Worm (Caenorhabditis elegans) whole organism, L4 larva: ENCODE results near the gene fbxa-32.

Experiments used
- Y105C5A.15 ChIP-seq: fragments of 200-800 bp; sonication (Bioruptor generic); IDR thresholded peaks from 2 replicates; pipeline ENCODE4 v1.3.6; 2022; ENCODE audit warnings: missing genetic modification characterization, missing compliant biosample characterization
- fos-1 ChIP-seq: fragments of 150-350 bp; optimal IDR thresholded peaks from 2 replicates; lab custom pipeline; 2014; ENCODE audit warnings: missing biosample characterization, missing genetic modification characterization
- mep-1 ChIP-seq: fragments of 150-350 bp; sonication (generic microtip); optimal IDR thresholded peaks from 3 replicates; lab custom pipeline; 2014; ENCODE audit warnings: missing biosample characterization, missing genetic modification characterization
- saeg-2 ChIP-seq: fragments of 200-800 bp; sonication (Bioruptor generic); IDR thresholded peaks from 2 replicates; pipeline ENCODE4 v1.3.6; 2022; ENCODE audit warnings: missing genetic modification reagents, missing genetic modification characterization, missing compliant biosample characterization
- unc-39 ChIP-seq: sonication (generic microtip); optimal IDR thresholded peaks from 2 replicates; lab custom pipeline; 2017; ENCODE audit warnings: missing biosample characterization, missing genetic modification characterization

DNA sequence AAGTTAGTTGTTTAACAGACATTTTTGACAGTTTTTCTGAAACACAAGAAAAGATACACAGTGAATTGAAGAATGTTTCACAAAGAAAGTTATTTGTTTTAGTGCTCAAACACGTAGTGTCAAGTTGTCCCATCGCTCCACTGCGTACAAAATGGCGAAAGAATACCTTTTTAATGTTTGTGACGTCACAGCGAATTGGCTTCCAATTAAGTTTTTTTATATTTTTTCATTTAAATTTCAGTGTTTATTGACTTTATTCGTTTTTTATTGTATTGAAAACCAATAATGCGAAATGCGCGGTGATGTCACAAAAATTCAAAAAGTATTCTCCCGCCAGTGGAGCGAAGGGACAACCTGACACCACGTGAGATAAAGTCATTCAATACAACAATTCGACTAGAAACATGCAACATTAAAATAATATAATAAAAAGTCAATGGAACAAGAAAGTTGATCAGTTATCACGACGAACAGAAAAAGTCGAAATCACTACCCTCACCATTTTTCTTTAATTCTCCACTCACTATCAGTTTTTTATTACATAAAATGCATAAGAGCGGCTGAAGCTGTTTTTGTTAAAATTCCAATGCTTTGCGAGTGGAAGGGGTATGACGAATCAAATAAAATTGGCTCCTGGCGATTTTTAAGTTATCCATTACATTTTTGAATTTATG, 4.7 kb upstream of the fbxa-32 start, which contains the start of gene fbxa-29:
- TF ChIP-seq fos-1 (no peak), mep-1 (tag; lab: Kevin White, UChicago) (no peak), saeg-2 (GFP tag; lab: Robert Waterston, UW) (no peak), unc-39 (tag; lab: Kevin White, UChicago) (no peak), Y105C5A.15 (no peak)
